Worm (Caenorhabditis elegans) whole organism, L3 larva: ENCODE data around the gene cebp-1.
"Not testable (repeated sequence)": the region's sequence is repeated elsewhere in the genome, so short reads cannot be mapped to it uniquely, and the experiment has no call there.

Experiments
- ceh-82 ChIP-seq: fragments of 150-350 bp; optimal IDR thresholded peaks from 2 replicates; lab custom pipeline; 2014; ENCODE audit warnings: missing biosample characterization, missing genetic modification characterization
- daf-12 ChIP-seq: fragments of 150-350 bp; optimal IDR thresholded peaks from 2 replicates; lab custom pipeline; 2014; ENCODE audit warnings: missing biosample characterization, missing genetic modification reagents, missing genetic modification characterization
- egl-27 ChIP-seq: sonication (generic microtip); optimal IDR thresholded peaks from 4 replicates; lab custom pipeline; 2017; ENCODE audit warnings: missing biosample characterization, missing genetic modification reagents, missing genetic modification characterization
- eor-1 ChIP-seq, 2 experiments: fragments of 150-350 bp; optimal IDR thresholded peaks; 2 replicates each; lab custom pipeline; 2014 to 2018; ENCODE audit warnings: missing biosample characterization in 2 of 2, missing genetic modification characterization in 2 of 2
- fos-1 ChIP-seq: fragments of 150-350 bp; optimal IDR thresholded peaks from 2 replicates; lab custom pipeline; 2014; ENCODE audit warnings: missing biosample characterization, missing genetic modification characterization
- nhr-11 ChIP-seq: fragments of 150-350 bp; optimal IDR thresholded peaks from 2 replicates; lab custom pipeline; 2014; ENCODE audit warnings: missing biosample characterization, missing genetic modification characterization
- nhr-237 ChIP-seq: fragments of 150-350 bp; optimal IDR thresholded peaks from 2 replicates; lab custom pipeline; 2014; ENCODE audit warnings: missing biosample characterization, missing genetic modification characterization
- pqm-1 ChIP-seq: fragments of 150-350 bp; optimal IDR thresholded peaks from 2 replicates; lab custom pipeline; 2017; ENCODE audit warnings: missing biosample characterization, missing genetic modification characterization, inconsistent platforms
- sea-2 ChIP-seq: fragments of 150-350 bp; sonication (generic microtip); optimal IDR thresholded peaks from 4 replicates; lab custom pipeline; 2014; ENCODE audit warnings: missing biosample characterization, missing genetic modification reagents, missing genetic modification characterization
- zag-1 ChIP-seq: fragments of 150-350 bp; optimal IDR thresholded peaks from 2 replicates; lab custom pipeline; 2014; ENCODE audit warnings: missing biosample characterization, missing genetic modification characterization

Gene cebp-1

ce11 chrX:1409224-1409623 is 44.4 kb downstream of the cebp-1 start:
- TF ChIP-seq nhr-11 (tag; lab: Kevin White, UChicago), result no peak
- TF ChIP-seq zag-1 (tag; lab: Kevin White, UChicago), result no peak
- TF ChIP-seq daf-12 (tag; lab: Kevin White, UChicago), result no peak
- TF ChIP-seq sea-2 (GFP tag; lab: Kevin White, UChicago), result no peak
- no peak for TF ChIP-seq fos-1 (tag; lab: Kevin White, UChicago)
- TF ChIP-seq egl-27, result no peak

ce11 chrX:1403971-1404370 is 49.7 kb downstream of the cebp-1 start, which contains the start of gene ZK402.1:
Gene ZK402.1 (plus strand): TSS chrX:1404271.
- TF ChIP-seq eor-1 (tag; optimal IDR thresholded peaks at IDR 0.05; lab: Kevin White, UChicago); sea-2 (GFP tag; lab: Kevin White, UChicago); nhr-237: not testable (repeated sequence)

ce11 chrX:1403444-1403843 is 50.2 kb downstream of the cebp-1 start, which contains the start of gene ZK402.2:
Gene ZK402.2 (plus strand): TSS chrX:1403744.
- not testable (repeated sequence) for TF ChIP-seq pqm-1, nhr-11, ceh-82 (tag; lab: Kevin White, UChicago)
- TF ChIP-seq, all 47 proteins: peak for 0; not testable (repeated sequence) for 47
